Fruit fly (Drosophila melanogaster) whole organism, adult: Measurements from ENCODE around the gene CG17321.

Experiments used
- CG12768 ChIP-seq: fragments of 200-800 bp; sonication (Bioruptor generic); optimal IDR thresholded peaks from 2 replicates; lab custom pipeline; 2017; ENCODE audit warnings: missing biosample characterization, missing genetic modification characterization, mild to moderate bottlenecking, moderate library complexity, missing genetic modification reagents
- CG14711 ChIP-seq: fragments of 200-800 bp; sonication (Bioruptor generic); optimal IDR thresholded peaks from 2 replicates; lab custom pipeline; 2018; ENCODE audit warnings: missing biosample characterization, mild to moderate bottlenecking, missing genetic modification characterization, moderate library complexity
- CG7045 ChIP-seq: fragments of 200-800 bp; sonication (Bioruptor generic); optimal IDR thresholded peaks from 2 replicates; lab custom pipeline; 2017; ENCODE audit warnings: missing biosample characterization, mild to moderate bottlenecking, missing genetic modification characterization
- Clk ChIP-seq: fragments of 200-800 bp; sonication (Bioruptor generic); optimal IDR thresholded peaks from 2 replicates; lab custom pipeline; 2017; ENCODE audit warnings: missing biosample characterization, missing genetic modification characterization
- Crg-1 ChIP-seq: fragments of 200-800 bp; sonication (Bioruptor generic); optimal IDR thresholded peaks from 2 replicates; lab custom pipeline; 2016; ENCODE audit warnings: missing biosample characterization, missing genetic modification characterization
- Hr96 ChIP-seq: fragments of 200-800 bp; sonication (Bioruptor generic); optimal IDR thresholded peaks from 2 replicates; lab custom pipeline; 2016; ENCODE audit warnings: missing biosample characterization, missing genetic modification characterization
- bab1 ChIP-seq: fragments of 200-800 bp; sonication (Bioruptor generic); optimal IDR thresholded peaks from 3 replicates; lab custom pipeline; 2019; ENCODE audit warnings: missing biosample characterization, mild to moderate bottlenecking, missing genetic modification characterization, moderate library complexity
- cic ChIP-seq: fragments of 200-800 bp; sonication (Bioruptor generic); optimal IDR thresholded peaks from 2 replicates; lab custom pipeline; 2017; ENCODE audit warnings: missing biosample characterization, mild to moderate bottlenecking, missing genetic modification characterization, moderate library complexity
- kay ChIP-seq: fragments of 200-800 bp; sonication (Bioruptor generic); peaks from one replicate; lab custom pipeline; 2016; ENCODE audit warnings: missing biosample characterization, missing genetic modification characterization, borderline replicate concordance
- tj ChIP-seq: fragments of 200-800 bp; sonication (Bioruptor generic); optimal IDR thresholded peaks from 3 replicates; lab custom pipeline; 2017; ENCODE audit warnings: missing biosample characterization, mild to moderate bottlenecking, missing genetic modification characterization, moderate library complexity

dm6 chr2L:18823243-18823803 lies 21.7 kb upstream of the CG17321 start, which contains the start of gene Ugt36D1:
- TF ChIP-seq cic (GFP tag; lab: Kevin White, UChicago), result no peak
- peak; percentile 11 for TF ChIP-seq bab1
- no peak for TF ChIP-seq Crg-1
- TF ChIP-seq tj (GFP tag; lab: Kevin White, UChicago), result peak; percentile 94
- TF ChIP-seq kay (GFP tag; lab: Kevin White, UChicago), result peak; percentile 86
- no peak for TF ChIP-seq CG7045 (GFP tag; lab: Kevin White, UChicago)
- no peak for TF ChIP-seq Clk (GFP tag; lab: Kevin White, UChicago)
- TF ChIP-seq CG14711 (tag; lab: Kevin White, UChicago), result no peak
- no peak for TF ChIP-seq CG12768 (GFP tag; lab: Kevin White, UChicago)
- peak; percentile 27 for TF ChIP-seq Hr96 (GFP tag; lab: Kevin White, UChicago)
